Fruit fly (Drosophila melanogaster): Measurements from ENCODE around the gene CG15386.

Gene CG15386

dm6 chr2L:2201107-2201561 is 15.9 kb downstream of the CG15386 start (continued):
- TF ChIP-seq Bteb2 (GFP tag; optimal IDR thresholded peaks at IDR 0.05) (peak; percentile 50), CG13287 (GFP tag; IDR thresholded peaks at IDR 0.05; ENCODE audit: partially characterized antibody) (no peak), C15 (GFP tag; IDR thresholded peaks at IDR 0.05) (no peak), CG16815 (GFP tag; optimal IDR thresholded peaks at IDR 0.05) (peak; percentile 80), Hr3 (GFP tag; optimal IDR thresholded peaks at IDR 0.05) (peak; percentile 82), CG5245 (GFP tag; optimal IDR thresholded peaks at IDR 0.05) (peak; percentile 77), CG15514 (GFP tag; optimal IDR thresholded peaks at IDR 0.05) (peak; percentile 22), CG2116 (GFP tag; optimal IDR thresholded peaks at IDR 0.05) (peak; percentile 44), Opbp (GFP tag; IDR thresholded peaks at IDR 0.05; ENCODE audit: partially characterized antibody) (no peak), Ptx1 (GFP tag; IDR thresholded peaks at IDR 0.05) (peak; percentile 76), mirr (GFP tag; optimal IDR thresholded peaks at IDR 0.05) (no peak), H2.0 (GFP tag; IDR thresholded peaks at IDR 0.05) (peak; percentile 61), CG6765 (GFP tag; optimal IDR thresholded peaks at IDR 0.05) (no peak), Oaz (GFP tag; IDR thresholded peaks at IDR 0.05) (no peak), tin (GFP tag; optimal IDR thresholded peaks at IDR 0.05) (peak; percentile 74), ewg (GFP tag; optimal IDR thresholded peaks at IDR 0.05) (peak; percentile 84), CG6175 (GFP tag; IDR thresholded peaks at IDR 0.05) (no peak), insv (GFP tag; optimal IDR thresholded peaks at IDR 0.05) (no peak), btn (GFP tag; optimal IDR thresholded peaks at IDR 0.05) (peak; percentile 54), sim (GFP tag; IDR thresholded peaks at IDR 0.05) (peak; percentile 55; the same call in 1 of the 2 replicates), CG6689 (GFP tag; IDR thresholded peaks at IDR 0.05) (peak; percentile 78), CG2875 (GFP tag; optimal IDR thresholded peaks at IDR 0.05) (peak; percentile 89), tio (GFP tag; optimal IDR thresholded peaks at IDR 0.05) (peak; percentile 84), HLHmδ (GFP tag; optimal IDR thresholded peaks at IDR 0.05) (no peak), CG18476 (GFP tag; optimal IDR thresholded peaks at IDR 0.05) (peak; percentile 74), CG16779 (GFP tag; IDR thresholded peaks at IDR 0.05) (no peak), gt (GFP tag; IDR thresholded peaks at IDR 0.05) (peak; percentile 58; the same call in 1 of the 2 replicates), ase (GFP tag; IDR thresholded peaks at IDR 0.05) (peak; percentile 66; the same call in 2 of the 3 replicates), CG7839 (tag; optimal IDR thresholded peaks at IDR 0.05) (peak; percentile 80), eve (GFP tag; optimal IDR thresholded peaks at IDR 0.05) (peak in 1 of 2 experiments; percentile 92), CG13894 (tag; optimal IDR thresholded peaks at IDR 0.05) (no peak), unpg (GFP tag; optimal IDR thresholded peaks at IDR 0.05) (peak; percentile 87), Sin3A (optimal IDR thresholded peaks at IDR 0.05) (no peak), gsb (GFP tag; IDR thresholded peaks at IDR 0.05) (no peak), CG12299 (tag; optimal IDR thresholded peaks at IDR 0.05) (peak; percentile 64), wor (GFP tag; IDR thresholded peaks at IDR 0.05) (peak; percentile 71), CG5180 (GFP tag; optimal IDR thresholded peaks at IDR 0.05) (no peak), run (tag; optimal IDR thresholded peaks at IDR 0.05) (peak; percentile 66), Gsc (GFP tag; IDR thresholded peaks at IDR 0.05) (peak; percentile 59), ci (GFP tag; IDR thresholded peaks at IDR 0.05) (peak; percentile 80), sqz (GFP tag; optimal IDR thresholded peaks at IDR 0.05) (peak; percentile 85), CG8281 (tag; optimal IDR thresholded peaks at IDR 0.05) (peak; percentile 64), CG12071 (GFP tag; optimal IDR thresholded peaks at IDR 0.05) (peak; percentile 64), Oli (tag; optimal IDR thresholded peaks at IDR 0.05) (peak; percentile 88), CG30020 (tag; optimal IDR thresholded peaks at IDR 0.05) (peak; percentile 61), stwl (tag; optimal IDR thresholded peaks at IDR 0.05) (peak; percentile 10), cg (GFP tag; optimal IDR thresholded peaks at IDR 0.05) (no peak), cas (GFP tag; IDR thresholded peaks at IDR 0.05) (no peak), CG3163 (GFP tag; optimal IDR thresholded peaks at IDR 0.05) (no peak), CG12942 (GFP tag; optimal IDR thresholded peaks at IDR 0.05) (peak; percentile 77), Drgx (GFP tag; IDR thresholded peaks at IDR 0.05) (peak; percentile 88)

All from whole organism, embryonic.